Worm (Caenorhabditis elegans): ENCODE data around the gene lrx-1.

DNA sequence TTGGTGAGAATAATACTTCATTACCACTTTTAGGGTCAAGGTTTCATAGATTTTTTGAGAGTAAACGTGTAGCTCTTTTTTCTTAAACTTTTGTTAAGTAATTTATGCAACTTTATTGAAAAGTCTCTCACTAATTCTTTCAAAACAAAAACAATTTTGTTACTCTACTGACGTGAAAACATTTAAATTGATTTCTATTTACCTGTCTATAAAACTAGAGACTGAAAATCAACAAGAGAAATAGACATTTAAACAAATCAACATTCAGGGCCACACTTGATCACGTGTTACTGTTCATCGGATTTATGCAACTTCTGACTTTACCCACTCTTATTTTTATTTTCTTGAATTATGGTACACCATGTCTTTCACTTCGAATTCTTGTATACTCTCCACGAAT is 4.0 kb downstream of the lrx-1 start, which contains the start of gene ugt-55:
- TF ChIP-seq ets-4 (tag; optimal IDR thresholded peaks at IDR 0.05) (no peak), sox-2 (GFP tag; IDR thresholded peaks at IDR 0.05) (no peak)
